Fruit fly (Drosophila melanogaster) whole organism, embryonic: ENCODE measurements around the gene Kr-h1.

ENCODE experiments used
- B-H1 ChIP-seq: fragments of 200-800 bp; sonication (Bioruptor generic); IDR thresholded peaks from 3 replicates; pipeline ENCODE4 v1.3.6; 2022; ENCODE audit warnings: missing biosample characterization, missing genetic modification characterization
- B-H2 ChIP-seq: fragments of 200-800 bp; sonication (Bioruptor generic); optimal IDR thresholded peaks from 2 replicates; lab custom pipeline; 2018; ENCODE audit warnings: missing biosample characterization, mild to moderate bottlenecking, missing genetic modification characterization
- CG11093 ChIP-seq: fragments of 200-800 bp; sonication (Bioruptor generic); IDR thresholded peaks from 3 replicates; pipeline ENCODE4 v1.3.6; 2022; ENCODE audit warnings: missing biosample characterization, missing genetic modification characterization
- CG11696 ChIP-seq: fragments of 200-800 bp; sonication (Bioruptor generic); IDR thresholded peaks from 2 replicates; pipeline ENCODE4 v1.3.6; 2022; ENCODE audit warnings: missing biosample characterization, missing genetic modification characterization
- CG12659 ChIP-seq: fragments of 200-800 bp; sonication (Bioruptor generic); optimal IDR thresholded peaks from 3 replicates; lab custom pipeline; 2017; ENCODE audit warnings: mild to moderate bottlenecking, missing biosample characterization, missing genetic modification reagents, missing genetic modification characterization
- CG13287 ChIP-seq: fragments of 200-800 bp; sonication (Bioruptor generic); IDR thresholded peaks from 2 replicates; pipeline ENCODE4 v1.3.6; 2022; ENCODE audit warnings: missing biosample characterization, missing genetic modification characterization; ENCODE audit not compliant: partially characterized antibody
- CG13775 ChIP-seq: fragments of 200-800 bp; sonication (Bioruptor generic); optimal IDR thresholded peaks from 3 replicates; lab custom pipeline; 2017; ENCODE audit warnings: missing biosample characterization, mild to moderate bottlenecking, missing genetic modification characterization
- CG14441 ChIP-seq: fragments of 200-800 bp; sonication (Bioruptor generic); IDR thresholded peaks from 2 replicates; pipeline ENCODE4 v1.3.6; 2022; ENCODE audit warnings: missing biosample characterization, missing genetic modification characterization
- CG15696 ChIP-seq: fragments of 200-800 bp; sonication (Bioruptor generic); optimal IDR thresholded peaks from 2 replicates; lab custom pipeline; 2019; ENCODE audit warnings: missing biosample characterization, mild to moderate bottlenecking, missing genetic modification characterization, moderate library complexity
- CG1602 ChIP-seq: fragments of 200-800 bp; sonication (Bioruptor generic); optimal IDR thresholded peaks from 3 replicates; lab custom pipeline; 2016; ENCODE audit warnings: missing biosample characterization, missing genetic modification characterization
- CG17186 ChIP-seq: fragments of 200-800 bp; sonication (Bioruptor generic); optimal IDR thresholded peaks from 3 replicates; lab custom pipeline; 2017; ENCODE audit warnings: missing biosample characterization, missing genetic modification reagents, missing genetic modification characterization
- CG17328 ChIP-seq: fragments of 200-800 bp; sonication (Bioruptor generic); IDR thresholded peaks from 2 replicates; pipeline ENCODE4 v1.3.6; 2022; ENCODE audit warnings: missing biosample characterization, missing genetic modification characterization
- CG17568 ChIP-seq: fragments of 200-800 bp; sonication (Bioruptor generic); optimal IDR thresholded peaks from 2 replicates; lab custom pipeline; 2018; ENCODE audit warnings: missing biosample characterization, mild to moderate bottlenecking, missing genetic modification characterization, moderate library complexity
- CG17612 ChIP-seq: fragments of 200-800 bp; sonication (Bioruptor generic); IDR thresholded peaks from 2 replicates; pipeline ENCODE4 v1.3.6; 2022; ENCODE audit warnings: missing biosample characterization, missing genetic modification characterization
- CG1832 ChIP-seq: fragments of 200-800 bp; sonication (Bioruptor generic); optimal IDR thresholded peaks from 2 replicates; lab custom pipeline; 2017; ENCODE audit warnings: missing biosample characterization, mild to moderate bottlenecking, missing genetic modification characterization, inconsistent platforms
- CG18599 ChIP-seq: fragments of 200-800 bp; sonication (Bioruptor generic); optimal IDR thresholded peaks from 3 replicates; lab custom pipeline; 2017; ENCODE audit warnings: missing biosample characterization, missing genetic modification characterization, mild to moderate bottlenecking, moderate library complexity, missing genetic modification reagents
- CG2712 ChIP-seq: fragments of 200-800 bp; optimal IDR thresholded peaks from 3 replicates; lab custom pipeline; 2019; ENCODE audit warnings: missing biosample characterization, mild to moderate bottlenecking, missing genetic modification characterization, moderate library complexity
- CG2889 ChIP-seq: fragments of 200-800 bp; sonication (Bioruptor generic); IDR thresholded peaks from 3 replicates; pipeline ENCODE4 v1.3.6; 2022; ENCODE audit warnings: missing biosample characterization, missing genetic modification characterization
- CG3065 ChIP-seq: fragments of 200-800 bp; sonication (Bioruptor generic); optimal IDR thresholded peaks from 2 replicates; lab custom pipeline; 2016; ENCODE audit warnings: missing biosample characterization, missing genetic modification characterization
- CG32772 ChIP-seq: fragments of 200-800 bp; sonication (Bioruptor generic); IDR thresholded peaks from 2 replicates; pipeline ENCODE4 v1.3.6; 2022; ENCODE audit warnings: missing biosample characterization, missing genetic modification characterization
- CG3847 ChIP-seq: fragments of 200-800 bp; sonication (Bioruptor generic); IDR thresholded peaks from 2 replicates; pipeline ENCODE4 v1.3.6; 2022; ENCODE audit warnings: missing biosample characterization, missing genetic modification characterization
- CG4360 ChIP-seq: fragments of 200-800 bp; sonication (Bioruptor generic); IDR thresholded peaks from 2 replicates; pipeline ENCODE4 v1.3.6; 2022; ENCODE audit warnings: missing biosample characterization, missing genetic modification characterization
- CG6272 ChIP-seq: fragments of 200-800 bp; sonication (Bioruptor generic); IDR thresholded peaks from 2 replicates; pipeline ENCODE4 v1.3.6; 2022; ENCODE audit warnings: missing biosample characterization, missing genetic modification characterization
- CG6765 ChIP-seq: fragments of 200-800 bp; sonication (Bioruptor generic); optimal IDR thresholded peaks from 3 replicates; lab custom pipeline; 2017; ENCODE audit warnings: missing biosample characterization, mild to moderate bottlenecking, missing genetic modification characterization
- CG6813 ChIP-seq: fragments of 200-800 bp; sonication (Bioruptor generic); optimal IDR thresholded peaks from 2 replicates; lab custom pipeline; 2017; ENCODE audit warnings: missing biosample characterization, missing genetic modification characterization, mild to moderate bottlenecking, moderate library complexity, missing genetic modification reagents
- CG7786 ChIP-seq: fragments of 200-800 bp; sonication (Bioruptor generic); optimal IDR thresholded peaks from 2 replicates; lab custom pipeline; 2016; ENCODE audit warnings: missing biosample characterization, missing genetic modification characterization
- CG7987 ChIP-seq: fragments of 200-800 bp; sonication (Bioruptor generic); optimal IDR thresholded peaks from 2 replicates; lab custom pipeline; 2018; ENCODE audit warnings: missing biosample characterization, mild to moderate bottlenecking, missing genetic modification characterization, moderate library complexity
- CG9797 ChIP-seq: fragments of 200-800 bp; sonication (Bioruptor generic); optimal IDR thresholded peaks from 3 replicates; lab custom pipeline; 2018; ENCODE audit warnings: missing biosample characterization, mild to moderate bottlenecking, missing genetic modification characterization
- CG9932 ChIP-seq: fragments of 200-800 bp; sonication (Bioruptor generic); IDR thresholded peaks from 2 replicates; pipeline ENCODE4 v1.3.6; 2022; ENCODE audit warnings: missing biosample characterization, missing genetic modification characterization
- Camta ChIP-seq: fragments of 200-800 bp; sonication (Bioruptor generic); optimal IDR thresholded peaks from 2 replicates; lab custom pipeline; 2016; ENCODE audit warnings: missing biosample characterization, missing genetic modification characterization
- Dbx ChIP-seq: fragments of 200-800 bp; sonication (Bioruptor generic); IDR thresholded peaks from 3 replicates; pipeline ENCODE4 v1.3.6; 2022; ENCODE audit warnings: missing biosample characterization, missing genetic modification characterization
- Dip3 ChIP-seq: fragments of 200-800 bp; sonication (Bioruptor generic); optimal IDR thresholded peaks from 3 replicates; lab custom pipeline; 2016; ENCODE audit warnings: missing biosample characterization, missing genetic modification characterization
- ERR ChIP-seq: fragments of 200-800 bp; sonication (Bioruptor generic); optimal IDR thresholded peaks from 2 replicates; lab custom pipeline; 2016; ENCODE audit warnings: missing biosample characterization, missing genetic modification characterization
- HmgZ ChIP-seq: fragments of 200-800 bp; sonication (Bioruptor generic); optimal IDR thresholded peaks from 2 replicates; lab custom pipeline; 2018; ENCODE audit warnings: missing biosample characterization, mild to moderate bottlenecking, missing genetic modification characterization
- Hr39 ChIP-seq: fragments of >200 bp; optimal IDR thresholded peaks from 2 replicates; lab custom pipeline; 2017
- NFAT ChIP-seq: fragments of 200-800 bp; sonication (Bioruptor generic); IDR thresholded peaks from 2 replicates; pipeline ENCODE4 v1.3.6; 2022; ENCODE audit warnings: missing biosample characterization, missing genetic modification characterization
- Nf-YC ChIP-seq: fragments of 200-800 bp; optimal IDR thresholded peaks from 3 replicates; lab custom pipeline; 2019; ENCODE audit warnings: missing biosample characterization, mild to moderate bottlenecking, missing genetic modification characterization, moderate library complexity
- Scr ChIP-seq: fragments of 200-800 bp; sonication (Bioruptor generic); IDR thresholded peaks from 2 replicates; pipeline ENCODE4 v1.3.6; 2022; ENCODE audit warnings: missing biosample characterization, missing genetic modification characterization; ENCODE audit not compliant: partially characterized antibody
- aop ChIP-seq: fragments of 200-800 bp; sonication (Bioruptor generic); IDR thresholded peaks from 2 replicates; pipeline ENCODE4 v1.3.6; 2022; ENCODE audit warnings: missing biosample characterization, missing genetic modification characterization
- br ChIP-seq: fragments of >200 bp; optimal IDR thresholded peaks from 2 replicates; lab custom pipeline; 2017
- chn ChIP-seq: fragments of 200-800 bp; sonication (Bioruptor generic); optimal IDR thresholded peaks from 2 replicates; lab custom pipeline; 2016; ENCODE audit warnings: missing biosample characterization, missing genetic modification characterization
- corto ChIP-seq: fragments of 200-800 bp; sonication (Bioruptor generic); optimal IDR thresholded peaks from 2 replicates; lab custom pipeline; 2016; ENCODE audit warnings: missing biosample characterization, mild to moderate bottlenecking, missing genetic modification characterization, moderate library complexity
- gcm2 ChIP-seq: fragments of 200-800 bp; sonication (Bioruptor generic); optimal IDR thresholded peaks from 2 replicates; lab custom pipeline; 2016; ENCODE audit warnings: missing biosample characterization, missing genetic modification characterization
- ham ChIP-seq: fragments of 200-800 bp; sonication (Bioruptor generic); IDR thresholded peaks from 2 replicates; pipeline ENCODE4 v1.3.6; 2022; ENCODE audit warnings: missing biosample characterization, missing genetic modification characterization
- hth ChIP-seq: fragments of >200 bp; optimal IDR thresholded peaks from 2 replicates; lab custom pipeline; 2017; ENCODE audit warnings: inconsistent platforms
- jigr1 ChIP-seq: fragments of 200-800 bp; sonication (Bioruptor generic); IDR thresholded peaks from 3 replicates; pipeline ENCODE4 v1.3.6; 2022; ENCODE audit warnings: missing biosample characterization, missing genetic modification characterization
- kah ChIP-seq: fragments of 200-800 bp; sonication (Bioruptor generic); optimal IDR thresholded peaks from 2 replicates; lab custom pipeline; 2018; ENCODE audit warnings: missing biosample characterization, mild to moderate bottlenecking, missing genetic modification characterization
- lbe ChIP-seq: fragments of 200-800 bp; sonication (Bioruptor generic); optimal IDR thresholded peaks from 2 replicates; lab custom pipeline; 2016; ENCODE audit warnings: missing biosample characterization, mild to moderate bottlenecking, missing genetic modification characterization
- mirr ChIP-seq: fragments of 200-800 bp; sonication (Bioruptor generic); optimal IDR thresholded peaks from 3 replicates; lab custom pipeline; 2018; ENCODE audit warnings: missing biosample characterization, mild to moderate bottlenecking, missing genetic modification characterization
- slp2 ChIP-seq: fragments of 200-800 bp; sonication (Bioruptor generic); optimal IDR thresholded peaks from 2 replicates; lab custom pipeline; 2016; ENCODE audit warnings: missing biosample characterization, missing genetic modification characterization
- sqz ChIP-seq: fragments of 200-800 bp; sonication (Bioruptor generic); optimal IDR thresholded peaks from 3 replicates; lab custom pipeline; 2018; ENCODE audit warnings: missing biosample characterization, mild to moderate bottlenecking, missing genetic modification characterization
- stwl ChIP-seq: fragments of 200-800 bp; sonication (Bioruptor generic); optimal IDR thresholded peaks from 3 replicates; lab custom pipeline; 2018; ENCODE audit warnings: missing biosample characterization, mild to moderate bottlenecking, missing genetic modification characterization, moderate library complexity

Kr-h1 gene

dm6 chr2L:6051212-6051621 lies 31.2 kb upstream of the Kr-h1 start (continued):
- TF ChIP-seq aop (GFP tag; lab: Robert Waterston, UW) (0 out of 2 replicates have a peak, but pooled peaks have one; percentile 31), CG14441 (GFP tag; lab: Robert Waterston, UW) (peak; percentile 88), CG6765 (peak; percentile 96), CG3065 (GFP tag; lab: Kevin White, UChicago) (peak; percentile 80), CG15696 (peak; percentile 89), sqz (GFP tag; lab: Kevin White, UChicago) (no peak), CG4360 (GFP tag; lab: Robert Waterston, UW) (peak; percentile 55; the same call in 1 of the 2 replicates), Dip3 (GFP tag; lab: Kevin White, UChicago) (peak; percentile 92), br (lab: Kevin White, UChicago) (no peak), hth (lab: Kevin White, UChicago) (no peak), CG1832 (GFP tag; lab: Kevin White, UChicago) (no peak), lbe (GFP tag; lab: Kevin White, UChicago) (peak; percentile 93), CG6272 (GFP tag; lab: Robert Waterston, UW) (peak; percentile 58; the same call in 1 of the 2 replicates), CG11696 (GFP tag; lab: Robert Waterston, UW) (peak; percentile 88), CG17568 (no peak), Nf-YC (tag; lab: Kevin White, UChicago) (peak; percentile 87), CG1602 (GFP tag; lab: Kevin White, UChicago) (peak; percentile 87), B-H2 (peak; percentile 97), Hr39 (lab: Kevin White, UChicago) (no peak), CG32772 (GFP tag; lab: Robert Waterston, UW) (peak; percentile 72), chn (GFP tag; lab: Kevin White, UChicago) (peak; percentile 92), stwl (tag; lab: Kevin White, UChicago) (peak; percentile 42), CG17612 (GFP tag; lab: Robert Waterston, UW) (peak; percentile 66), mirr (GFP tag; lab: Kevin White, UChicago) (peak; percentile 96), CG17186 (GFP tag; lab: Kevin White, UChicago) (peak; percentile 79), ERR (peak; percentile 95), CG13775 (GFP tag; lab: Kevin White, UChicago) (peak; percentile 95), CG3847 (GFP tag; lab: Robert Waterston, UW) (peak; percentile 94), slp2 (GFP tag; lab: Kevin White, UChicago) (peak; percentile 83), Scr (GFP tag; lab: Robert Waterston, UW) (no peak), kah (GFP tag; lab: Kevin White, UChicago) (peak; percentile 92), gcm2 (GFP tag; lab: Kevin White, UChicago) (peak; percentile 81), CG6813 (GFP tag; lab: Kevin White, UChicago) (peak; percentile 98), Camta (GFP tag; lab: Kevin White, UChicago) (peak; percentile 95), CG9797 (GFP tag; lab: Kevin White, UChicago) (peak; percentile 38), CG13287 (no peak), CG7987 (GFP tag; lab: Kevin White, UChicago) (peak; percentile 93), corto (GFP tag; lab: Kevin White, UChicago) (peak; percentile 92), B-H1 (GFP tag; lab: Robert Waterston, UW) (peak; percentile 89), CG7786 (GFP tag; lab: Kevin White, UChicago) (peak; percentile 86), CG17328 (GFP tag; lab: Robert Waterston, UW) (peak; percentile 96), NFAT (GFP tag; lab: Robert Waterston, UW) (peak; percentile 79), Dbx (peak; percentile 96), jigr1 (GFP tag; lab: Robert Waterston, UW) (0 out of 3 replicates have a peak, but pooled peaks have one; percentile 17), CG2712 (tag; lab: Kevin White, UChicago) (peak; percentile 98), HmgZ (peak; percentile 98), ham (peak; percentile 61; the same call in 1 of the 2 replicates), CG2889 (GFP tag; lab: Robert Waterston, UW) (peak; percentile 82), CG18599 (GFP tag; lab: Kevin White, UChicago) (peak; percentile 99), CG9932 (GFP tag; lab: Robert Waterston, UW) (peak; percentile 87), CG11093 (GFP tag; lab: Robert Waterston, UW) (peak; percentile 73), CG12659 (GFP tag; lab: Kevin White, UChicago) (peak; percentile 97)
